Worm (Caenorhabditis elegans): Measurements from ENCODE around the gene Y105C5A.26.

- TF ChIP-seq nhr-11 (tag; optimal IDR thresholded peaks at IDR 0.05), result no peak
- peak; percentile 83 for TF ChIP-seq F49E8.2 (tag; optimal IDR thresholded peaks at IDR 0.05; ENCODE audit: borderline replicate concordance)
- peak; percentile 9 for TF ChIP-seq dve-1 (tag; optimal IDR thresholded peaks at IDR 0.05; ENCODE audit: insufficient read depth)
- TF ChIP-seq mes-2 (tag; optimal IDR thresholded peaks at IDR 0.05; ENCODE audit: poor library complexity, severe bottlenecking), result peak; percentile 63
- no peak for TF ChIP-seq pqm-1 (tag; optimal IDR thresholded peaks at IDR 0.05)
- TF ChIP-seq unc-62 (GFP tag; optimal IDR thresholded peaks at IDR 0.05 in 1 of 2), result no peak
- no peak for TF ChIP-seq unc-62 (tag; optimal IDR thresholded peaks at IDR 0.05)
- TF ChIP-seq ZK337.2 (GFP tag; IDR thresholded peaks at IDR 0.05), result peak; percentile 49; the same call in 1 of the 2 replicates
- TF ChIP-seq ceh-28 (tag; optimal IDR thresholded peaks at IDR 0.05), result no peak
- no peak for TF ChIP-seq lin-15B (tag; optimal IDR thresholded peaks at IDR 0.05)
- no peak for TF ChIP-seq cey-2 (tag; optimal IDR thresholded peaks at IDR 0.05; ENCODE audit: borderline replicate concordance, insufficient read depth)
- TF ChIP-seq ceh-32 (tag; optimal IDR thresholded peaks at IDR 0.05; ENCODE audit: poor library complexity), result no peak
- TF ChIP-seq snpc-4 (tag; optimal IDR thresholded peaks at IDR 0.05), result peak; percentile 63
- TF ChIP-seq lin-13 (GFP tag; optimal IDR thresholded peaks at IDR 0.05), result no peak
- TF ChIP-seq ces-1 (GFP tag; optimal IDR thresholded peaks at IDR 0.05), result no peak
Observed at ce11 chrIV:15693268-15693667, 11.9 kb upstream of the Y105C5A.26 start.

Data from whole organism, L4 larva.